Fruit fly (Drosophila melanogaster) whole organism, embryonic: ENCODE measurements around the gene Megf8.

ENCODE experiments used
- Atf3 ChIP-seq: fragments of 200-800 bp; sonication (Bioruptor generic); optimal IDR thresholded peaks from 3 replicates; lab custom pipeline; 2016; ENCODE audit warnings: missing biosample characterization, missing genetic modification characterization
- BtbVII ChIP-seq: fragments of 200-800 bp; sonication (Bioruptor generic); optimal IDR thresholded peaks from 3 replicates; lab custom pipeline; 2017; ENCODE audit warnings: missing biosample characterization, mild to moderate bottlenecking, missing genetic modification characterization
- CG11696 ChIP-seq: fragments of 200-800 bp; sonication (Bioruptor generic); IDR thresholded peaks from 2 replicates; pipeline ENCODE4 v1.3.6; 2022; ENCODE audit warnings: missing biosample characterization, missing genetic modification characterization
- CG12071 ChIP-seq: fragments of 200-800 bp; sonication (Bioruptor generic); optimal IDR thresholded peaks from 3 replicates; lab custom pipeline; 2018; ENCODE audit warnings: missing biosample characterization, mild to moderate bottlenecking, missing genetic modification characterization
- CG12219 ChIP-seq: fragments of 200-800 bp; sonication (Bioruptor generic); optimal IDR thresholded peaks from 3 replicates; lab custom pipeline; 2018; ENCODE audit warnings: missing biosample characterization, mild to moderate bottlenecking, missing genetic modification characterization
- CG13624 ChIP-seq: fragments of 200-800 bp; sonication (Bioruptor generic); optimal IDR thresholded peaks from 2 replicates; lab custom pipeline; 2016; ENCODE audit warnings: missing biosample characterization, missing genetic modification characterization
- CG13775 ChIP-seq: fragments of 200-800 bp; sonication (Bioruptor generic); optimal IDR thresholded peaks from 3 replicates; lab custom pipeline; 2017; ENCODE audit warnings: missing biosample characterization, mild to moderate bottlenecking, missing genetic modification characterization
- CG14014 ChIP-seq: fragments of 200-800 bp; sonication (Bioruptor generic); IDR thresholded peaks from 2 replicates; pipeline ENCODE4 v1.3.6; 2022; ENCODE audit warnings: missing biosample characterization, missing genetic modification characterization
- CG14860 ChIP-seq: fragments of 200-800 bp; sonication (Bioruptor generic); IDR thresholded peaks from 3 replicates; pipeline ENCODE4 v1.3.6; 2022; ENCODE audit warnings: missing biosample characterization, missing genetic modification characterization; ENCODE audit not compliant: partially characterized antibody
- CG16779 ChIP-seq: fragments of 200-800 bp; sonication (Bioruptor generic); IDR thresholded peaks from 2 replicates; pipeline ENCODE4 v1.3.6; 2022; ENCODE audit warnings: missing biosample characterization, missing genetic modification characterization
- CG17568 ChIP-seq: fragments of 200-800 bp; sonication (Bioruptor generic); optimal IDR thresholded peaks from 2 replicates; lab custom pipeline; 2018; ENCODE audit warnings: missing biosample characterization, mild to moderate bottlenecking, missing genetic modification characterization, moderate library complexity
- CG17802 ChIP-seq: fragments of 200-800 bp; sonication (Bioruptor generic); optimal IDR thresholded peaks from 2 replicates; lab custom pipeline; 2018; ENCODE audit warnings: missing biosample characterization, mild to moderate bottlenecking, missing genetic modification characterization, moderate library complexity
- CG18619 ChIP-seq: fragments of 200-800 bp; sonication (Bioruptor generic); optimal IDR thresholded peaks from 3 replicates; lab custom pipeline; 2017; ENCODE audit warnings: missing biosample characterization, mild to moderate bottlenecking, missing genetic modification characterization
- CG32767 ChIP-seq: fragments of 200-800 bp; sonication (Bioruptor generic); IDR thresholded peaks from 2 replicates; pipeline ENCODE4 v1.3.6; 2022; ENCODE audit warnings: missing biosample characterization, missing genetic modification characterization
- CG34376 ChIP-seq: fragments of 200-800 bp; sonication (Bioruptor generic); optimal IDR thresholded peaks from 2 replicates; lab custom pipeline; 2018; ENCODE audit warnings: missing biosample characterization, mild to moderate bottlenecking, missing genetic modification characterization
- CG43689 ChIP-seq: fragments of 200-800 bp; sonication (Bioruptor generic); IDR thresholded peaks from 2 replicates; pipeline ENCODE4 v1.3.6; 2022; ENCODE audit warnings: missing biosample characterization, missing genetic modification characterization
- CG4707 ChIP-seq: fragments of 200-800 bp; sonication (Bioruptor generic); optimal IDR thresholded peaks from 2 replicates; lab custom pipeline; 2018; ENCODE audit warnings: missing biosample characterization, mild to moderate bottlenecking, missing genetic modification characterization, moderate library complexity
- CG6854 ChIP-seq: fragments of 200-800 bp; sonication (Bioruptor generic); optimal IDR thresholded peaks from 3 replicates; lab custom pipeline; 2017; ENCODE audit warnings: missing biosample characterization, mild to moderate bottlenecking, missing genetic modification characterization
- CG7556 ChIP-seq: fragments of 200-800 bp; sonication (Bioruptor generic); optimal IDR thresholded peaks from 2 replicates; lab custom pipeline; 2017; ENCODE audit warnings: missing biosample characterization, mild to moderate bottlenecking, missing genetic modification characterization
- CG7745 ChIP-seq: fragments of 200-800 bp; sonication (Bioruptor generic); optimal IDR thresholded peaks from 2 replicates; lab custom pipeline; 2018; ENCODE audit warnings: missing biosample characterization, mild to moderate bottlenecking, missing genetic modification characterization, moderate library complexity
- CG7839 ChIP-seq: fragments of 200-800 bp; sonication (Bioruptor generic); optimal IDR thresholded peaks from 3 replicates; lab custom pipeline; 2018; ENCODE audit warnings: missing biosample characterization, mild to moderate bottlenecking, missing genetic modification characterization, moderate library complexity
- CG7928 ChIP-seq: fragments of 200-800 bp; sonication (Bioruptor generic); optimal IDR thresholded peaks from 2 replicates; lab custom pipeline; 2017; ENCODE audit warnings: missing biosample characterization, mild to moderate bottlenecking, missing genetic modification characterization
- CG9437 ChIP-seq: fragments of 200-800 bp; sonication (Bioruptor generic); optimal IDR thresholded peaks from 2 replicates; lab custom pipeline; 2018; ENCODE audit warnings: missing biosample characterization, mild to moderate bottlenecking, missing genetic modification characterization
- Dp ChIP-seq: fragments of 200-800 bp; sonication (Bioruptor generic); optimal IDR thresholded peaks from 2 replicates; lab custom pipeline; 2018; ENCODE audit warnings: missing biosample characterization, mild to moderate bottlenecking, missing genetic modification characterization, moderate library complexity
- HLH54F ChIP-seq: fragments of 200-800 bp; sonication (Bioruptor generic); optimal IDR thresholded peaks from 3 replicates; lab custom pipeline; 2016; ENCODE audit warnings: missing biosample characterization, missing genetic modification characterization
- Lhr ChIP-seq: fragments of 200-800 bp; sonication (Bioruptor generic); optimal IDR thresholded peaks from 3 replicates; lab custom pipeline; 2017; ENCODE audit warnings: mild to moderate bottlenecking, missing biosample characterization, missing genetic modification reagents, missing genetic modification characterization
- Lpt ChIP-seq: fragments of >200 bp; optimal IDR thresholded peaks from 2 replicates; lab custom pipeline; 2018; ENCODE audit warnings: missing biosample characterization, missing genetic modification characterization
- Myb ChIP-seq: fragments of 200-800 bp; sonication (Bioruptor generic); optimal IDR thresholded peaks from 2 replicates; lab custom pipeline; 2016; ENCODE audit warnings: missing biosample characterization, missing genetic modification characterization
- NK7.1 ChIP-seq: fragments of 200-800 bp; sonication (Bioruptor generic); optimal IDR thresholded peaks from 3 replicates; lab custom pipeline; 2016; ENCODE audit warnings: missing biosample characterization, missing genetic modification characterization
- Poxn ChIP-seq: fragments of 200-800 bp; sonication (Bioruptor generic); IDR thresholded peaks from 2 replicates; pipeline ENCODE4 v1.3.6; 2022; ENCODE audit warnings: missing biosample characterization, missing genetic modification characterization
- Tbp ChIP-seq: fragments of >200 bp; optimal IDR thresholded peaks from 2 replicates; lab custom pipeline; 2018; ENCODE audit warnings: missing biosample characterization, missing genetic modification characterization
- bigmax ChIP-seq: fragments of 200-800 bp; sonication (Bioruptor generic); optimal IDR thresholded peaks from 2 replicates; lab custom pipeline; 2018; ENCODE audit warnings: missing biosample characterization, mild to moderate bottlenecking, missing genetic modification characterization
- corto ChIP-seq: fragments of 200-800 bp; sonication (Bioruptor generic); optimal IDR thresholded peaks from 2 replicates; lab custom pipeline; 2016; ENCODE audit warnings: missing biosample characterization, mild to moderate bottlenecking, missing genetic modification characterization, moderate library complexity
- dysf ChIP-seq: fragments of 200-800 bp; sonication (Bioruptor generic); IDR thresholded peaks from 3 replicates; pipeline ENCODE4 v1.3.6; 2022; ENCODE audit warnings: missing biosample characterization, missing genetic modification characterization
- ems ChIP-seq: fragments of 200-800 bp; sonication (Bioruptor generic); optimal IDR thresholded peaks from 3 replicates; lab custom pipeline; 2016; ENCODE audit warnings: missing biosample characterization, missing genetic modification characterization
- eve ChIP-seq, 2 experiments: fragments of >200 bp; optimal IDR thresholded peaks; 2 replicates each; lab custom pipeline; 2017; ENCODE audit warnings: missing biosample characterization in 2 of 2, missing genetic modification characterization in 2 of 2
- ewg ChIP-seq: fragments of 200-800 bp; sonication (Bioruptor generic); optimal IDR thresholded peaks from 3 replicates; lab custom pipeline; 2017; ENCODE audit warnings: mild to moderate bottlenecking, missing biosample characterization, missing genetic modification reagents, missing genetic modification characterization
- fd64A ChIP-seq: fragments of 200-800 bp; sonication (Bioruptor generic); optimal IDR thresholded peaks from 3 replicates; lab custom pipeline; 2018; ENCODE audit warnings: missing biosample characterization, mild to moderate bottlenecking, missing genetic modification characterization
- fru ChIP-seq: fragments of >200 bp; optimal IDR thresholded peaks from 2 replicates; lab custom pipeline; 2017
- gcm ChIP-seq: fragments of 200-800 bp; sonication (Bioruptor generic); optimal IDR thresholded peaks from 2 replicates; lab custom pipeline; 2019; ENCODE audit warnings: missing biosample characterization, mild to moderate bottlenecking, missing genetic modification characterization, moderate library complexity
- gfzf ChIP-seq: fragments of 200-800 bp; sonication (Bioruptor generic); optimal IDR thresholded peaks from 2 replicates; lab custom pipeline; 2016; ENCODE audit warnings: missing biosample characterization, mild to moderate bottlenecking, missing genetic modification characterization, moderate library complexity
- kay ChIP-seq: fragments of 200-800 bp; sonication (Bioruptor generic); optimal IDR thresholded peaks from 2 replicates; lab custom pipeline; 2016; ENCODE audit warnings: missing biosample characterization, missing genetic modification characterization
- nerfin-1 ChIP-seq: fragments of 200-800 bp; sonication (Bioruptor generic); optimal IDR thresholded peaks from 3 replicates; lab custom pipeline; 2019; ENCODE audit warnings: missing biosample characterization, mild to moderate bottlenecking, missing genetic modification characterization, moderate library complexity
- onecut ChIP-seq: fragments of 200-800 bp; sonication (Bioruptor generic); IDR thresholded peaks from 2 replicates; pipeline ENCODE4 v1.3.6; 2022; ENCODE audit warnings: missing biosample characterization, missing genetic modification characterization
- scrt ChIP-seq: fragments of 200-800 bp; sonication (Bioruptor generic); optimal IDR thresholded peaks from 2 replicates; lab custom pipeline; 2018; ENCODE audit warnings: missing biosample characterization, mild to moderate bottlenecking, missing genetic modification characterization, moderate library complexity
- sna ChIP-seq: fragments of 200-800 bp; sonication (Bioruptor generic); IDR thresholded peaks from 2 replicates; pipeline ENCODE4 v1.3.6; 2022; ENCODE audit warnings: missing biosample characterization, missing genetic modification characterization; ENCODE audit not compliant: partially characterized antibody
- tap ChIP-seq: fragments of 200-800 bp; optimal IDR thresholded peaks from 3 replicates; lab custom pipeline; 2019; ENCODE audit warnings: missing biosample characterization, mild to moderate bottlenecking, missing genetic modification characterization, moderate library complexity
- toy ChIP-seq: fragments of 200-800 bp; sonication (Bioruptor generic); IDR thresholded peaks from 2 replicates; pipeline ENCODE4 v1.3.6; 2022; ENCODE audit warnings: missing biosample characterization, missing genetic modification characterization
- wdn ChIP-seq: fragments of 200-800 bp; sonication (Bioruptor generic); IDR thresholded peaks from 2 replicates; pipeline ENCODE4 v1.3.6; 2022; ENCODE audit warnings: missing biosample characterization, missing genetic modification characterization
- yki ChIP-seq: fragments of >200 bp; optimal IDR thresholded peaks from 3 replicates; lab custom pipeline; 2018

Gene Megf8

DNA sequence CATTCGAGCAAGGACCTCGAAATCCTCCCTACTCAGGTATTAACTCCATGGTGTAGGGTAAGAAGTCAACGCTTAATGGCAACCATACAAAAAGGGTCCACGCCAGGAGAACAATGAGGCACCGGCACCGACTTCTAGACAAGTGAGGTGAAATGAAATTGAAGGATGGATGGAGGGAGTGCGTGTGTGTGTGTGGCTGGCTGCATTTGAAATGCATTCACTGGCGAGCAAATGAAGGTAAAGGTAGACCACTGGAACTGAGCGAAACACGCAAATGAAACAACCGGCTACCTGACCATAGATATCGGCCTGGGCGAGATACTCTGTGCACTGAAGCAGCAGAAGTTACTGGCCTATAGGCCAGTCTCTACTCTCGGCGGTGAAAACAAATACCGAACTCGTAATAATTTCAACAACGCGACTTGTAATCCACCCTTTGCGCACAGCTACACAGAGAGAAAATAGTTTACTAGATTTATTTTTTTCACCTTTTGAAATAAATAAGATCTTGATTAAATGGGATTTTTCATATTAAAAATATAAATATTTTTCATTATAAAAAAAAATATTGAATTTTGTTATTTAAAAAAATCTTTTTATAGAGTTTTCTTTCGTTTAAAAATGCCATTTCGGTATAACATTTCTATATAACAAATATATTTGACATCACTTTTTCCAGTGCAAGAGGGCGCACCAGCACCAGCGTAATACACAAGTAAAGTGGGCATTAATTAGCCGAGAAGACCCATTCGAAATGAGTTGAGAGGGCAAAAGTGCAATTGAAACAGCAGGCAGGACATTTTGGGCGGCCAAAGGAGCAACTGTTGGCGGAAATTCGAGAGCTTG is 38.6 kb downstream of the Megf8 start (continued):
- TF ChIP-seq sna (GFP tag; lab: Robert Waterston, UW) (no peak), CG4707 (GFP tag; lab: Kevin White, UChicago) (peak; percentile 30), bigmax (GFP tag; lab: Kevin White, UChicago) (no peak), kay (GFP tag; lab: Kevin White, UChicago) (peak; percentile 46), wdn (peak; percentile 70; the same call in 1 of the 2 replicates), Poxn (GFP tag; lab: Robert Waterston, UW) (peak; percentile 56; the same call in 1 of the 2 replicates), eve (GFP tag; optimal IDR thresholded peaks at IDR 0.05; lab: Kevin White, UChicago) (no peak), Myb (GFP tag; lab: Kevin White, UChicago) (no peak), yki (lab: Kevin White, UChicago) (no peak), ewg (GFP tag; lab: Kevin White, UChicago) (peak; percentile 76), fru (no peak), NK7.1 (GFP tag; lab: Kevin White, UChicago) (no peak), Tbp (no peak), toy (GFP tag; lab: Robert Waterston, UW) (no peak), Lhr (GFP tag; lab: Kevin White, UChicago) (peak; percentile 34), CG34376 (GFP tag; lab: Kevin White, UChicago) (no peak), CG17568 (GFP tag; lab: Kevin White, UChicago) (no peak), nerfin-1 (tag; lab: Kevin White, UChicago) (peak; percentile 58), gfzf (GFP tag; lab: Kevin White, UChicago) (no peak), Dp (no peak), CG43689 (peak; percentile 48; the same call in 1 of the 2 replicates), CG9437 (GFP tag; lab: Kevin White, UChicago) (peak; percentile 86), CG12219 (GFP tag; lab: Kevin White, UChicago) (peak; percentile 69), CG7556 (GFP tag; lab: Kevin White, UChicago) (peak; percentile 93), CG18619 (peak; percentile 82), CG6854 (GFP tag; lab: Kevin White, UChicago) (peak; percentile 41), CG7839 (tag; lab: Kevin White, UChicago) (peak; percentile 84), onecut (GFP tag; lab: Robert Waterston, UW) (peak; percentile 83; the same call in 1 of the 2 replicates), dysf (GFP tag; lab: Robert Waterston, UW) (peak; percentile 91), corto (GFP tag; lab: Kevin White, UChicago) (no peak), CG7745 (tag; lab: Kevin White, UChicago) (peak; percentile 9), CG12071 (GFP tag; lab: Kevin White, UChicago) (no peak), CG16779 (GFP tag; lab: Robert Waterston, UW) (no peak), tap (tag; lab: Kevin White, UChicago) (no peak), CG14860 (GFP tag; lab: Robert Waterston, UW) (no peak), CG32767 (GFP tag; lab: Robert Waterston, UW) (peak; percentile 92), gcm (GFP tag; lab: Kevin White, UChicago) (peak; percentile 87), fd64A (GFP tag; lab: Kevin White, UChicago) (no peak), CG14014 (peak; percentile 61), Atf3 (GFP tag; lab: Kevin White, UChicago) (peak; percentile 51), CG17802 (no peak), CG13775 (GFP tag; lab: Kevin White, UChicago) (peak; percentile 87), BtbVII (GFP tag; lab: Kevin White, UChicago) (peak; percentile 45), CG7928 (GFP tag; lab: Kevin White, UChicago) (no peak), CG13624 (no peak), scrt (GFP tag; lab: Kevin White, UChicago) (no peak), Lpt (no peak), CG11696 (GFP tag; lab: Robert Waterston, UW) (no peak), ems (peak; percentile 12), HLH54F (peak; percentile 44)
